Worm (Caenorhabditis elegans) whole organism, young adult: Measurements from ENCODE around the gene pnc-2.

Experiments
- cebp-2 ChIP-seq: fragments of 200-800 bp; sonication (Bioruptor generic); IDR thresholded peaks from 2 replicates; pipeline ENCODE4 v1.3.6; 2022; ENCODE audit warnings: missing genetic modification characterization, missing compliant biosample characterization
- ceh-27 ChIP-seq: fragments of 200-800 bp; sonication (Bioruptor generic); optimal IDR thresholded peaks from 2 replicates; lab custom pipeline; 2018; ENCODE audit warnings: mild to moderate bottlenecking, missing genetic modification characterization, moderate library complexity, missing compliant biosample characterization
- nfya-1 ChIP-seq: sonication (generic microtip); optimal IDR thresholded peaks from 2 replicates; lab custom pipeline; 2017; ENCODE audit warnings: antibody characterized with exemption, missing compliant biosample characterization, missing genetic modification characterization, borderline replicate concordance; ENCODE audit not compliant: insufficient read depth
- nhr-90 ChIP-seq: sonication (generic microtip); optimal IDR thresholded peaks from 2 replicates; lab custom pipeline; 2016; ENCODE audit warnings: missing genotype, mild to moderate bottlenecking, missing genetic modification characterization, missing compliant biosample characterization
- sdz-38 ChIP-seq: sonication (generic microtip); optimal IDR thresholded peaks from 2 replicates; lab custom pipeline; 2016; ENCODE audit warnings: missing genotype, missing genetic modification characterization, missing compliant biosample characterization
- tlf-1 ChIP-seq: fragments of 200-800 bp; sonication (Bioruptor generic); optimal IDR thresholded peaks from 2 replicates; lab custom pipeline; 2018; ENCODE audit warnings: mild to moderate bottlenecking, missing genetic modification characterization, missing compliant biosample characterization
- unc-62 ChIP-seq: fragments of 150-350 bp; optimal IDR thresholded peaks from 2 replicates; lab custom pipeline; 2014; ENCODE audit warnings: missing biosample characterization, missing genetic modification reagents, missing genetic modification characterization
- ztf-26 ChIP-seq: sonication (generic microtip); optimal IDR thresholded peaks from 2 replicates; lab custom pipeline; 2017; ENCODE audit warnings: missing genetic modification characterization, missing compliant biosample characterization

ce11 chrIV:14890914-14891313 lies 18.6 kb downstream of the pnc-2 start:
- TF ChIP-seq cebp-2 (GFP tag; lab: Robert Waterston, UW) (no peak), nfya-1 (no peak), ztf-26 (tag; lab: Kevin White, UChicago) (no peak), tlf-1 (GFP tag; lab: Kevin White, UChicago) (no peak), nhr-90 (tag; lab: Kevin White, UChicago) (no peak), ceh-27 (GFP tag; lab: Kevin White, UChicago) (no peak), sdz-38 (tag; lab: Kevin White, UChicago) (no peak), unc-62 (GFP tag; lab: Kevin White, UChicago) (no peak)
